Fruit fly (Drosophila melanogaster) whole organism, embryonic: Measurements from ENCODE around the gene CG43120.
A peak's percentile ranks its signal among the peaks of the same experiment; 100 is the strongest.

Experiments used
- Antp ChIP-seq: fragments of 200-800 bp; sonication (Bioruptor generic); optimal IDR thresholded peaks from 3 replicates; lab custom pipeline; 2016; ENCODE audit warnings: missing biosample characterization, missing genetic modification characterization
- BtbVII ChIP-seq: fragments of 200-800 bp; sonication (Bioruptor generic); optimal IDR thresholded peaks from 3 replicates; lab custom pipeline; 2017; ENCODE audit warnings: missing biosample characterization, mild to moderate bottlenecking, missing genetic modification characterization
- CG10366 ChIP-seq: fragments of 200-800 bp; sonication (Bioruptor generic); IDR thresholded peaks from 2 replicates; pipeline ENCODE4 v1.3.6; 2022; ENCODE audit warnings: missing biosample characterization, missing genetic modification characterization
- CG12104 ChIP-seq: fragments of 200-800 bp; sonication (Bioruptor generic); optimal IDR thresholded peaks from 3 replicates; lab custom pipeline; 2016; ENCODE audit warnings: missing biosample characterization, missing genetic modification characterization
- CG1233 ChIP-seq: fragments of 200-800 bp; sonication (Bioruptor generic); optimal IDR thresholded peaks from 4 replicates; lab custom pipeline; 2018; ENCODE audit warnings: missing biosample characterization, mild to moderate bottlenecking, missing genetic modification characterization
- CG1529 ChIP-seq: fragments of 200-800 bp; sonication (Bioruptor generic); optimal IDR thresholded peaks from 3 replicates; lab custom pipeline; 2018; ENCODE audit warnings: missing biosample characterization, missing genetic modification characterization
- CG15514 ChIP-seq: fragments of 200-800 bp; sonication (Bioruptor generic); optimal IDR thresholded peaks from 3 replicates; lab custom pipeline; 2017; ENCODE audit warnings: missing biosample characterization, missing genetic modification characterization, mild to moderate bottlenecking, moderate library complexity, missing genetic modification reagents
- CG15696 ChIP-seq: fragments of 200-800 bp; sonication (Bioruptor generic); optimal IDR thresholded peaks from 2 replicates; lab custom pipeline; 2019; ENCODE audit warnings: missing biosample characterization, mild to moderate bottlenecking, missing genetic modification characterization, moderate library complexity
- CG17186 ChIP-seq: fragments of 200-800 bp; sonication (Bioruptor generic); optimal IDR thresholded peaks from 3 replicates; lab custom pipeline; 2017; ENCODE audit warnings: missing biosample characterization, missing genetic modification reagents, missing genetic modification characterization
- CG1832 ChIP-seq: fragments of 200-800 bp; sonication (Bioruptor generic); optimal IDR thresholded peaks from 2 replicates; lab custom pipeline; 2017; ENCODE audit warnings: missing biosample characterization, mild to moderate bottlenecking, missing genetic modification characterization, inconsistent platforms
- CG2116 ChIP-seq: fragments of 200-800 bp; sonication (Bioruptor generic); optimal IDR thresholded peaks from 3 replicates; lab custom pipeline; 2018; ENCODE audit warnings: missing biosample characterization, mild to moderate bottlenecking, missing genetic modification characterization
- CG3281 ChIP-seq: fragments of 200-800 bp; sonication (Bioruptor generic); optimal IDR thresholded peaks from 3 replicates; lab custom pipeline; 2017; ENCODE audit warnings: missing biosample characterization, mild to moderate bottlenecking, missing genetic modification characterization
- CG33213 ChIP-seq: fragments of 200-800 bp; sonication (Bioruptor generic); optimal IDR thresholded peaks from 3 replicates; lab custom pipeline; 2016; ENCODE audit warnings: missing biosample characterization, missing genetic modification characterization
- CG33557 ChIP-seq: fragments of 200-800 bp; sonication (Bioruptor generic); optimal IDR thresholded peaks from 2 replicates; lab custom pipeline; 2019; ENCODE audit warnings: missing biosample characterization, mild to moderate bottlenecking, missing genetic modification characterization, moderate library complexity
- CG4328 ChIP-seq: fragments of 200-800 bp; sonication (Bioruptor generic); optimal IDR thresholded peaks from 3 replicates; lab custom pipeline; 2017; ENCODE audit warnings: missing biosample characterization, missing genetic modification reagents, missing genetic modification characterization
- CG6683 ChIP-seq: fragments of 200-800 bp; sonication (Bioruptor generic); optimal IDR thresholded peaks from 2 replicates; lab custom pipeline; 2017; ENCODE audit warnings: missing biosample characterization, mild to moderate bottlenecking, missing genetic modification characterization, missing genetic modification reagents
- CG6813 ChIP-seq: fragments of 200-800 bp; sonication (Bioruptor generic); optimal IDR thresholded peaks from 2 replicates; lab custom pipeline; 2017; ENCODE audit warnings: missing biosample characterization, missing genetic modification characterization, mild to moderate bottlenecking, moderate library complexity, missing genetic modification reagents
- CG7786 ChIP-seq: fragments of 200-800 bp; sonication (Bioruptor generic); optimal IDR thresholded peaks from 2 replicates; lab custom pipeline; 2016; ENCODE audit warnings: missing biosample characterization, missing genetic modification characterization
- CG8290 ChIP-seq, 3 experiments: fragments of 200-800 bp; sonication (Bioruptor generic); optimal IDR thresholded peaks; 2 replicates each; lab custom pipeline; 2016 to 2019; ENCODE audit warnings: missing biosample characterization in 3 of 3, missing genetic modification characterization in 3 of 3, mild to moderate bottlenecking in 2 of 3, moderate library complexity in 1 of 3
- CG8388 ChIP-seq: fragments of 200-800 bp; sonication (Bioruptor generic); optimal IDR thresholded peaks from 2 replicates; lab custom pipeline; 2019; ENCODE audit warnings: missing biosample characterization, mild to moderate bottlenecking, missing genetic modification characterization, moderate library complexity
- CG9876 ChIP-seq: fragments of 200-800 bp; sonication (Bioruptor generic); optimal IDR thresholded peaks from 2 replicates; lab custom pipeline; 2016; ENCODE audit warnings: missing biosample characterization, missing genetic modification characterization
- Fer1 ChIP-seq: fragments of 200-800 bp; sonication (Bioruptor generic); optimal IDR thresholded peaks from 2 replicates; lab custom pipeline; 2017; ENCODE audit warnings: missing biosample characterization, mild to moderate bottlenecking, missing genetic modification characterization
- HLHmδ ChIP-seq: fragments of 200-800 bp; sonication (Bioruptor generic); optimal IDR thresholded peaks from 2 replicates; lab custom pipeline; 2018; ENCODE audit warnings: missing biosample characterization, mild to moderate bottlenecking, missing genetic modification characterization, moderate library complexity
- Hey ChIP-seq: fragments of 200-800 bp; sonication (Bioruptor generic); optimal IDR thresholded peaks from 3 replicates; lab custom pipeline; 2018; ENCODE audit warnings: missing biosample characterization, mild to moderate bottlenecking, missing genetic modification characterization
- Kr ChIP-seq: fragments of 200-800 bp; sonication (Bioruptor generic); optimal IDR thresholded peaks from 2 replicates; lab custom pipeline; 2017; ENCODE audit warnings: missing biosample characterization, mild to moderate bottlenecking, missing genetic modification characterization
- NfI ChIP-seq: fragments of 200-800 bp; sonication (Bioruptor generic); optimal IDR thresholded peaks from 3 replicates; lab custom pipeline; 2018; ENCODE audit warnings: missing biosample characterization, mild to moderate bottlenecking, missing genetic modification characterization, moderate library complexity
- Pdp1 ChIP-seq, 2 experiments: fragments of 200-800 bp; sonication (Bioruptor generic); optimal IDR thresholded peaks; 3 replicates each; lab custom pipeline; 2016; ENCODE audit warnings: missing biosample characterization in 2 of 2, missing genetic modification characterization in 2 of 2, mild to moderate bottlenecking in 1 of 2, moderate library complexity in 1 of 2
- Ptx1 ChIP-seq: fragments of 200-800 bp; sonication (Bioruptor generic); IDR thresholded peaks from 2 replicates; pipeline ENCODE4 v1.3.6; 2022; ENCODE audit warnings: missing biosample characterization, missing genetic modification characterization
- Sry-β ChIP-seq: fragments of 200-800 bp; sonication (Bioruptor generic); optimal IDR thresholded peaks from 2 replicates; lab custom pipeline; 2018; ENCODE audit warnings: missing biosample characterization, mild to moderate bottlenecking, missing genetic modification characterization, moderate library complexity
- abd-A ChIP-seq: fragments of 200-800 bp; sonication (Bioruptor generic); optimal IDR thresholded peaks from 3 replicates; lab custom pipeline; 2019; ENCODE audit warnings: missing biosample characterization, mild to moderate bottlenecking, missing genetic modification characterization, moderate library complexity
- ac ChIP-seq: fragments of 200-800 bp; sonication (Bioruptor generic); optimal IDR thresholded peaks from 3 replicates; lab custom pipeline; 2017; ENCODE audit warnings: missing biosample characterization, mild to moderate bottlenecking, missing genetic modification characterization
- bab2 ChIP-seq: fragments of 200-800 bp; sonication (Bioruptor generic); optimal IDR thresholded peaks from 2 replicates; lab custom pipeline; 2016; ENCODE audit warnings: missing biosample characterization, missing genetic modification characterization
- crol ChIP-seq: fragments of 200-800 bp; sonication (Bioruptor generic); IDR thresholded peaks from 2 replicates; pipeline ENCODE4 v1.3.6; 2022; ENCODE audit warnings: missing biosample characterization, missing genetic modification characterization
- danr ChIP-seq: fragments of 200-800 bp; sonication (Bioruptor generic); IDR thresholded peaks from 2 replicates; pipeline ENCODE4 v1.3.6; 2022; ENCODE audit warnings: missing biosample characterization, missing genetic modification characterization
- dmrt99B ChIP-seq: fragments of 200-800 bp; sonication (Bioruptor generic); optimal IDR thresholded peaks from 2 replicates; lab custom pipeline; 2018; ENCODE audit warnings: missing biosample characterization, mild to moderate bottlenecking, missing genetic modification characterization, moderate library complexity
- gfzf ChIP-seq: fragments of 200-800 bp; sonication (Bioruptor generic); optimal IDR thresholded peaks from 2 replicates; lab custom pipeline; 2016; ENCODE audit warnings: missing biosample characterization, mild to moderate bottlenecking, missing genetic modification characterization, moderate library complexity
- grau ChIP-seq: fragments of 200-800 bp; optimal IDR thresholded peaks from 3 replicates; lab custom pipeline; 2019; ENCODE audit warnings: missing biosample characterization, mild to moderate bottlenecking, missing genetic modification characterization, moderate library complexity
- ham ChIP-seq: fragments of 200-800 bp; sonication (Bioruptor generic); IDR thresholded peaks from 2 replicates; pipeline ENCODE4 v1.3.6; 2022; ENCODE audit warnings: missing biosample characterization, missing genetic modification characterization
- klu ChIP-seq: fragments of 200-800 bp; sonication (Bioruptor generic); IDR thresholded peaks from 2 replicates; pipeline ENCODE4 v1.3.6; 2022; ENCODE audit warnings: missing biosample characterization, missing genetic modification characterization
- lab ChIP-seq: fragments of 200-800 bp; sonication (Bioruptor generic); optimal IDR thresholded peaks from 3 replicates; lab custom pipeline; 2017; ENCODE audit warnings: missing biosample characterization, missing genetic modification characterization, mild to moderate bottlenecking, moderate library complexity, missing genetic modification reagents
- lov ChIP-seq, 2 experiments: fragments of 200-800 bp in 1 of 2; fragments of >200 bp in 1 of 2; sonication (Bioruptor generic) in 1 of 2; IDR thresholded peaks in 1 of 2; optimal IDR thresholded peaks in 1 of 2; 2 replicates in 1 of 2; 3 replicates in 1 of 2; pipeline versions ENCODE4 v1.3.6 to Lab custom; 2017 to 2022; ENCODE audit warnings: missing biosample characterization in 1 of 2, missing genetic modification characterization in 1 of 2
- mirr ChIP-seq: fragments of 200-800 bp; sonication (Bioruptor generic); optimal IDR thresholded peaks from 3 replicates; lab custom pipeline; 2018; ENCODE audit warnings: missing biosample characterization, mild to moderate bottlenecking, missing genetic modification characterization
- mld ChIP-seq: fragments of 200-800 bp; sonication (Bioruptor generic); IDR thresholded peaks from 3 replicates; pipeline ENCODE4 v1.3.6; 2022; ENCODE audit warnings: missing biosample characterization, missing genetic modification characterization; ENCODE audit not compliant: partially characterized antibody
- nau ChIP-seq: fragments of 200-800 bp; sonication (Bioruptor generic); optimal IDR thresholded peaks from 3 replicates; lab custom pipeline; 2017; ENCODE audit warnings: missing biosample characterization, mild to moderate bottlenecking, missing genetic modification characterization, missing genetic modification reagents
- nmo ChIP-seq: fragments of 200-800 bp; sonication (Bioruptor generic); optimal IDR thresholded peaks from 2 replicates; lab custom pipeline; 2018; ENCODE audit warnings: missing biosample characterization, mild to moderate bottlenecking, missing genetic modification characterization, moderate library complexity
- slbo ChIP-seq: fragments of 200-800 bp; sonication (Bioruptor generic); IDR thresholded peaks from 2 replicates; pipeline ENCODE4 v1.3.6; 2022; ENCODE audit warnings: missing biosample characterization, missing genetic modification characterization
- slp2 ChIP-seq: fragments of 200-800 bp; sonication (Bioruptor generic); optimal IDR thresholded peaks from 2 replicates; lab custom pipeline; 2016; ENCODE audit warnings: missing biosample characterization, missing genetic modification characterization
- stwl ChIP-seq: fragments of 200-800 bp; sonication (Bioruptor generic); optimal IDR thresholded peaks from 3 replicates; lab custom pipeline; 2018; ENCODE audit warnings: missing biosample characterization, mild to moderate bottlenecking, missing genetic modification characterization, moderate library complexity

Gene CG43120

dm6 chr3L:14366124-14366523 lies 15.6 kb upstream of the CG43120 start (continued):
- TF ChIP-seq CG15514 (GFP tag; lab: Kevin White, UChicago) (peak; percentile 36), grau (tag; lab: Kevin White, UChicago) (peak; percentile 24), CG9876 (GFP tag; lab: Kevin White, UChicago) (peak; percentile 13), ac (GFP tag; lab: Kevin White, UChicago) (peak; percentile 68), lov (optimal IDR thresholded peaks at IDR 0.05; lab: Kevin White, UChicago) (no peak), lov (GFP tag; IDR thresholded peaks at IDR 0.05; lab: Robert Waterston, UW) (0 out of 3 replicates have a peak, but pooled peaks have one; percentile 33), lab (GFP tag; lab: Kevin White, UChicago) (peak; percentile 80), CG6683 (GFP tag; lab: Kevin White, UChicago) (peak; percentile 28), mld (no peak), CG7786 (no peak), slp2 (GFP tag; lab: Kevin White, UChicago) (peak; percentile 44), CG8388 (GFP tag; lab: Kevin White, UChicago) (peak; percentile 49), BtbVII (GFP tag; lab: Kevin White, UChicago) (peak; percentile 56), CG12104 (peak; percentile 32), gfzf (GFP tag; lab: Kevin White, UChicago) (no peak), stwl (tag; lab: Kevin White, UChicago) (peak; percentile 1), CG4328 (GFP tag; lab: Kevin White, UChicago) (peak; percentile 64), danr (GFP tag; lab: Robert Waterston, UW) (no peak), Hey (tag; lab: Kevin White, UChicago) (peak; percentile 49), mirr (GFP tag; lab: Kevin White, UChicago) (peak; percentile 26), klu (no peak), crol (GFP tag; lab: Robert Waterston, UW) (peak; percentile 91), Antp (GFP tag; lab: Kevin White, UChicago) (peak; percentile 2), abd-A (peak; percentile 39), CG1233 (GFP tag; lab: Kevin White, UChicago) (peak; percentile 61), dmrt99B (tag; lab: Kevin White, UChicago) (peak; percentile 70), CG1529 (GFP tag; lab: Kevin White, UChicago) (peak; percentile 85), CG1832 (no peak), HLHmδ (GFP tag; lab: Kevin White, UChicago) (peak; percentile 10), bab2 (no peak), ham (no peak), CG8290 (GFP tag; optimal IDR thresholded peaks at IDR 0.05; lab: Kevin White, UChicago) (no peak), CG8290 (tag; optimal IDR thresholded peaks at IDR 0.05; lab: Kevin White, UChicago) (peak; percentile 44 to 84), CG2116 (GFP tag; lab: Kevin White, UChicago) (peak; percentile 16), Pdp1 (GFP tag; optimal IDR thresholded peaks at IDR 0.05; lab: Kevin White, UChicago) (peak in 1 of 2 experiments; percentile 48), Ptx1 (peak; percentile 27; the same call in 1 of the 2 replicates), Fer1 (GFP tag; lab: Kevin White, UChicago) (peak; percentile 42), CG17186 (peak; percentile 33), CG3281 (GFP tag; lab: Kevin White, UChicago) (peak; percentile 48), CG10366 (GFP tag; lab: Robert Waterston, UW) (peak; percentile 16; the same call in 1 of the 2 replicates), slbo (GFP tag; lab: Robert Waterston, UW) (0 out of 2 replicates have a peak, but pooled peaks have one; percentile 10), CG15696 (tag; lab: Kevin White, UChicago) (peak; percentile 74), Kr (GFP tag; lab: Kevin White, UChicago) (peak; percentile 92), CG33213 (peak; percentile 12), nau (GFP tag; lab: Kevin White, UChicago) (peak; percentile 74), CG33557 (GFP tag; lab: Kevin White, UChicago) (peak; percentile 84), nmo (GFP tag; lab: Kevin White, UChicago) (peak; percentile 16), Sry-β (peak; percentile 49), NfI (peak; percentile 27), CG6813 (GFP tag; lab: Kevin White, UChicago) (peak; percentile 81)
